Worm (Caenorhabditis elegans): ENCODE results near the gene F49C5.16.

DNA sequence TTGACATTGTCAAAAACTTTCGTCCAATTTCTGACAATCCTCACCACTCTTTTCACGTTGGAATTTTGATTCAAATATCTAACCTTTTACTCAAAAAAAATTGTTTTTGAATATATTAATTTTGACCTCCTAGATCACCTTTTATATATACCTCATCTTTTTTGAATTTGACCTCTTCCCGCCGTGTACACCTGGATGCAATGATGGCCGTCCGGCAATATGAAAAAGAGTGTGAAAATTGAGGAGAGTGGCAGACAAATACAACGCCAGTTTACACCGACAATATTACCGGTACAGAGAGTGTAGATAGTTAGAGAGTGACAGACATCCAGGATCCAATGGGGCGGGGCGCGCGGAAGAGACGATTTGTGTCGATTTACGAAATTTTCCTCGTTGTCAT, 28.0 kb upstream of the F49C5.16 start, which contains the start of gene ceh-99:
- TF ChIP-seq hmg-1.2 (GFP tag; IDR thresholded peaks at IDR 0.05): peak; percentile 45; the same call in 1 of the 2 replicates
- TF ChIP-seq repo-1 (tag; optimal IDR thresholded peaks at IDR 0.05): no peak
- TF ChIP-seq efl-1 (GFP tag; optimal IDR thresholded peaks at IDR 0.05): peak; percentile 73

Data from whole organism, young adult.